Comparison of ENCODE assay signal across 2 worm cellular contexts in the genomic region with DNA sequence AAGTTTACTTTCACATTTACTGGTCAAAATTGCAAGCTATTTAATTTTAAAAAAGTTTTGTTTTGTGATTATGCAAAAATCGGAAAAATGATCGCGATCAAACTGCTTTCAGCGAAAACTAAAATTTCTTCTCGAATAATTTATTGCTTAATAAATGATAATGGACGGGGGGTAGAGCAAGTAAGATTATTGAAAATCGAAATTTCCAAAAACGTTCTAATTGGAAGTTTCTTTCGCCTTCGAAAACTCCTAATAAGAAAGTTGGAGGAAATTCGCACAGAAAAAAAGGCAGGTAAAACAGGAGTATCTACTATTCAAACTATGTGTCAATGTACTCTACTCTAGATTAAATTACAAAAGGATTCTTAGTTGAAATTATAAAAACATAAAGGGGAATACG.
TF ChIP-seq lines count a peak whose summit lies in the region.

No protein-coding gene starts in this region.

TF ChIP-seq in whole organism, L4 larva, 104 proteins besides CTCF, POLR2A, EP300 and RAD21 (continued from another document):
- TF ChIP-seq F10B5.3 (tag; optimal IDR thresholded peaks at IDR 0.05; lab: Kevin White, UChicago) (no peak), ama-1 (optimal IDR thresholded peaks at IDR 0.05; lab: Kevin White, UChicago) (no peak), Y75B8A.6 (GFP tag; IDR thresholded peaks at IDR 0.05; lab: Robert Waterston, UW) (no peak), lin-38 (GFP tag; IDR thresholded peaks at IDR 0.05; lab: Robert Waterston, UW) (peak; percentile 68)

TF ChIP-seq in whole organism, young adult, 124 proteins besides CTCF, POLR2A, EP300 and RAD21 (continued from another document):
- TF ChIP-seq ama-1 (optimal IDR thresholded peaks at IDR 0.05; lab: Kevin White, UChicago) (no peak), ama-1 (GFP tag; optimal IDR thresholded peaks at IDR 0.05; lab: Kevin White, UChicago) (peak in 1 of 2 experiments; percentile 81), fkh-3 (tag; optimal IDR thresholded peaks at IDR 0.05; lab: Kevin White, UChicago) (peak; percentile 54), ceh-100 (GFP tag; IDR thresholded peaks at IDR 0.05; lab: Robert Waterston, UW) (peak; percentile 32; the same call in 1 of the 2 replicates), dpff-1 (tag; optimal IDR thresholded peaks at IDR 0.05; lab: Kevin White, UChicago) (peak; percentile 13), snpc-3.4 (tag; optimal IDR thresholded peaks at IDR 0.05; lab: Kevin White, UChicago) (peak; percentile 23), dpl-1 (GFP tag; optimal IDR thresholded peaks at IDR 0.05; lab: Kevin White, UChicago) (no peak), lag-1 (GFP tag; IDR thresholded peaks at IDR 0.05; lab: Robert Waterston, UW) (no peak), pha-4 (tag; optimal IDR thresholded peaks at IDR 0.05; lab: Kevin White, UChicago) (no peak), pbrm-1 (GFP tag; IDR thresholded peaks at IDR 0.05; lab: Robert Waterston, UW) (0 out of 2 replicates have a peak, but pooled peaks have one; percentile 36), T07F8.4 (tag; optimal IDR thresholded peaks at IDR 0.05; lab: Kevin White, UChicago) (no peak), rpc-1 (optimal IDR thresholded peaks at IDR 0.05; lab: Kevin White, UChicago) (no peak), rpc-1 (tag; optimal IDR thresholded peaks at IDR 0.05; lab: Kevin White, UChicago) (peak; percentile 7), D2030.7 (GFP tag; IDR thresholded peaks at IDR 0.05; lab: Robert Waterston, UW) (peak; percentile 63), F39B2.1 (GFP tag; IDR thresholded peaks at IDR 0.05; lab: Robert Waterston, UW) (peak; percentile 9; the same call in 1 of the 2 replicates), let-607 (tag; optimal IDR thresholded peaks at IDR 0.05; lab: Kevin White, UChicago) (peak in 1 of 2 experiments; percentile 11), Y95B8A.8 (GFP tag; IDR thresholded peaks at IDR 0.05; lab: Robert Waterston, UW) (0 out of 2 replicates have a peak, but pooled peaks have one; percentile 15), hrde-1 (tag; optimal IDR thresholded peaks at IDR 0.05; lab: Kevin White, UChicago; ENCODE audit: borderline replicate concordance) (peak; percentile 92), hmg-1.2 (GFP tag; IDR thresholded peaks at IDR 0.05; lab: Robert Waterston, UW) (peak; percentile 35; the same call in 1 of the 2 replicates), nfyb-1 (GFP tag; IDR thresholded peaks at IDR 0.05; lab: Robert Waterston, UW) (peak; percentile 47; the same call in 1 of the 2 replicates), aptf-3 (GFP tag; IDR thresholded peaks at IDR 0.05; lab: Robert Waterston, UW) (peak; percentile 76; the same call in 1 of the 2 replicates)
TF ChIP-seq in whole organism, young adult: peak in this region for 49.
